Fruit fly (Drosophila melanogaster): Measurements from ENCODE around the gene CG34241.

CG34241 gene

DNA sequence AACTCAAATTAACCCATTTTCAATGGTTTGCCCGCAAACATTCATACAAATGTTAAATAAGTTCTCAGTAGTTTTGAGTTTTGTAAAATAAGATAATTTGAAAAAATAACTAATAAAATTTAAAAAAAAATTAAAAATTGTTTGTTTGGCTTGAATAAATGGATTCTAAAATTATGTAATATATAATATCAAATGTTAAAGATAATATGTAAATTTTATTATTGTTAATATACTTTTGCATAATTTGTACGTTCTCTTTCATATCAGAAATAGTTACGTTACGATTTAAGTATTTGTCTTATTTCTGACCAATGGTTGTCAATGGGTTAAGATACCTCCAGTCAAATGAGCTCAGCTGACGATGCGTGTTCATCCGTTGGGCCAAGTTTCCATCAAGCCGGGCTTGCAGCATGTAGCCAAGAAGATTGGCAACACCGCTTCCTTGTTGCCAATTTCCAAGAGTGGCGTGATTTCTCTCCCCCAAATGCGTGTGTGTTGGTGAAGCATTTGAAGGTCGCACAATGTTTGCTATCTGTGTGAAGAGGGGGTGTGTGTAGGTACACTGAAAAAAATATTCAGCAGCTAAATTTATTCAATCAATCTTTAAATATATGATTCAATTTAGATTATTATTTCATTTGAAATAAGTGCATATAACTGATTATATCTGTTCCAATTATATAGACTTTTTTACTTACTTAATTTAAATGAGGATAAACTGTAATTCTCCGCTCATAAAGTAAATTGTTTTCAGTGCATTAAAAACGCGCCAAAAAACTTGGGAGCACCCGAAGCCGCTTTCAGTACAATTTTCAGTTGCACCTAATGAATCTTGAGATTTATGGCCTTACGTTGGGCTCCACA is 30.7 kb upstream of the CG34241 start (continued):
- no peak for TF ChIP-seq CG3847 (GFP tag; IDR thresholded peaks at IDR 0.05)
- no peak for TF ChIP-seq trh (GFP tag; optimal IDR thresholded peaks at IDR 0.05)
- TF ChIP-seq CG10321 (GFP tag; IDR thresholded peaks at IDR 0.05) = no peak
- 0 out of 3 replicates have a peak, but pooled peaks have one; percentile 23 for TF ChIP-seq CG11093 (GFP tag; IDR thresholded peaks at IDR 0.05)
- TF ChIP-seq zf30C (GFP tag; optimal IDR thresholded peaks at IDR 0.05) = peak; percentile 24
- TF ChIP-seq CG8388 (GFP tag; optimal IDR thresholded peaks at IDR 0.05) = peak; percentile 41
- TF ChIP-seq B-H2 (GFP tag; optimal IDR thresholded peaks at IDR 0.05) = no peak
- TF ChIP-seq CG6683 (GFP tag; optimal IDR thresholded peaks at IDR 0.05) = no peak
- TF ChIP-seq lola (GFP tag; optimal IDR thresholded peaks at IDR 0.05) = peak in 1 of 3 experiments; percentile 25
- peak in 1 of 2 experiments; percentile 1 for TF ChIP-seq Eip74EF (GFP tag; optimal IDR thresholded peaks at IDR 0.05)
- no peak for TF ChIP-seq odd (GFP tag; optimal IDR thresholded peaks at IDR 0.05)
- TF ChIP-seq Bdp1 (GFP tag; optimal IDR thresholded peaks at IDR 0.05) = no peak
- no peak for TF ChIP-seq TFAM (GFP tag; optimal IDR thresholded peaks at IDR 0.05)
- TF ChIP-seq CG11696 (GFP tag; IDR thresholded peaks at IDR 0.05) = no peak
- no peak for TF ChIP-seq CG9437 (GFP tag; optimal IDR thresholded peaks at IDR 0.05)
- TF ChIP-seq Bteb2 (GFP tag; optimal IDR thresholded peaks at IDR 0.05) = no peak
- TF ChIP-seq tx (GFP tag; optimal IDR thresholded peaks at IDR 0.05) = no peak
- TF ChIP-seq CG18764 (GFP tag; optimal IDR thresholded peaks at IDR 0.05) = no peak
- peak; percentile 16 for TF ChIP-seq CG15696 (tag; optimal IDR thresholded peaks at IDR 0.05)
- TF ChIP-seq CG33557 (GFP tag; optimal IDR thresholded peaks at IDR 0.05) = no peak
- peak; percentile 15 for TF ChIP-seq Hr3 (GFP tag; optimal IDR thresholded peaks at IDR 0.05)
- TF ChIP-seq chm (GFP tag; IDR thresholded peaks at IDR 0.05) = no peak
- TF ChIP-seq CG12155 (GFP tag; optimal IDR thresholded peaks at IDR 0.05) = no peak
- TF ChIP-seq stwl (tag; optimal IDR thresholded peaks at IDR 0.05) = no peak
- TF ChIP-seq her (GFP tag; optimal IDR thresholded peaks at IDR 0.05) = no peak
- no peak for TF ChIP-seq CG12744 (GFP tag; optimal IDR thresholded peaks at IDR 0.05)
- peak; percentile 16 for TF ChIP-seq Fer3 (tag; optimal IDR thresholded peaks at IDR 0.05)
- peak; percentile 42 for TF ChIP-seq CoRest (tag; optimal IDR thresholded peaks at IDR 0.05)
- TF ChIP-seq ara (GFP tag; IDR thresholded peaks at IDR 0.05) = no peak
- peak; percentile 52 for TF ChIP-seq Sox102F (GFP tag; optimal IDR thresholded peaks at IDR 0.05)
- TF ChIP-seq Sin3A (optimal IDR thresholded peaks at IDR 0.05) = no peak
- peak; percentile 4 for TF ChIP-seq Oli (tag; optimal IDR thresholded peaks at IDR 0.05)
- TF ChIP-seq Lim3 (GFP tag; IDR thresholded peaks at IDR 0.05) = no peak
- TF ChIP-seq CG13424 (tag; optimal IDR thresholded peaks at IDR 0.05) = no peak
- no peak for TF ChIP-seq Dp (GFP tag; optimal IDR thresholded peaks at IDR 0.05)
- TF ChIP-seq MBD-R2 (GFP tag; IDR thresholded peaks at IDR 0.05) = no peak
- no peak for TF ChIP-seq CG13894 (tag; optimal IDR thresholded peaks at IDR 0.05)
- peak; percentile 62 for TF ChIP-seq CG11504 (tag; optimal IDR thresholded peaks at IDR 0.05)
- no peak for TF ChIP-seq Mad (GFP tag; optimal IDR thresholded peaks at IDR 0.05)
- TF ChIP-seq CG1792 (GFP tag; optimal IDR thresholded peaks at IDR 0.05) = no peak
- TF ChIP-seq Hr51 (GFP tag; optimal IDR thresholded peaks at IDR 0.05) = peak in 1 of 2 experiments; percentile 45
- TF ChIP-seq Drgx (GFP tag; IDR thresholded peaks at IDR 0.05) = peak; percentile 63; the same call in 1 of the 2 replicates
- TF ChIP-seq CG6689 (GFP tag; IDR thresholded peaks at IDR 0.05) = peak; percentile 51; the same call in 1 of the 2 replicates
- TF ChIP-seq Myb (GFP tag; optimal IDR thresholded peaks at IDR 0.05) = no peak
- no peak for TF ChIP-seq CG13123 (GFP tag; optimal IDR thresholded peaks at IDR 0.05)
- TF ChIP-seq CG6175 (GFP tag; IDR thresholded peaks at IDR 0.05) = no peak
- TF ChIP-seq lilli (GFP tag; optimal IDR thresholded peaks at IDR 0.05) = peak; percentile 6
- TF ChIP-seq CG12219 (GFP tag; optimal IDR thresholded peaks at IDR 0.05) = no peak
- no peak for TF ChIP-seq Pdp1 (GFP tag; optimal IDR thresholded peaks at IDR 0.05)
